Fruit fly (Drosophila melanogaster) whole organism, wandering third instar larva: Measurements from ENCODE around the gene CG42714.

Source experiments
- Abd-B ChIP-seq: fragments of >200 bp; optimal IDR thresholded peaks from 2 replicates; lab custom pipeline; 2017; ENCODE audit warnings: missing biosample characterization, missing genetic modification characterization
- OdsH ChIP-seq: fragments of 200-800 bp; sonication (Bioruptor generic); optimal IDR thresholded peaks from 2 replicates; lab custom pipeline; 2016; ENCODE audit warnings: missing biosample characterization, mild to moderate bottlenecking, missing genetic modification characterization
- usp ChIP-seq: fragments of >200 bp; optimal IDR thresholded peaks from 2 replicates; lab custom pipeline; 2017; ENCODE audit warnings: missing biosample characterization, missing genetic modification characterization

- no peak for TF ChIP-seq Abd-B
- no peak for TF ChIP-seq usp (GFP tag; lab: Kevin White, UChicago)
- no peak for TF ChIP-seq OdsH
Measured at dm6 chr3L:6254427-6255105, 20.7 kb upstream of the CG42714 start.
